Worm (Caenorhabditis elegans) whole organism, young adult: ENCODE data around the gene R03H10.7.

Experiments
- F10E7.11 ChIP-seq: sonication (generic microtip); optimal IDR thresholded peaks from 2 replicates; lab custom pipeline; 2017; ENCODE audit warnings: mild to moderate bottlenecking, missing genetic modification characterization, moderate library complexity, missing compliant biosample characterization
- F52B5.7 ChIP-seq: sonication (generic microtip); optimal IDR thresholded peaks from 2 replicates; lab custom pipeline; 2016; ENCODE audit warnings: mild to moderate bottlenecking, missing genetic modification characterization, missing compliant biosample characterization
- Y95B8A.8 ChIP-seq: fragments of 200-800 bp; sonication (Bioruptor generic); IDR thresholded peaks from 2 replicates; pipeline ENCODE4 v1.3.6; 2022; ENCODE audit warnings: missing genetic modification reagents, missing genetic modification characterization, missing compliant biosample characterization
- ama-1 ChIP-seq, 3 experiments: fragments of 150-350 bp in 1 of 3; sonication (generic microtip) in 2 of 3; optimal IDR thresholded peaks; 2 replicates each; lab custom pipeline; 2014 to 2018; ENCODE audit warnings: missing biosample characterization in 2 of 3, missing genetic modification characterization in 2 of 3, missing genetic modification reagents in 2 of 3
- egl-44 ChIP-seq: fragments of 200-800 bp; sonication (Bioruptor generic); IDR thresholded peaks from 2 replicates; pipeline ENCODE4 v1.3.6; 2022; ENCODE audit warnings: missing genetic modification reagents, missing genetic modification characterization, missing compliant biosample characterization
- lin-35 ChIP-seq, 3 experiments: fragments of 150-350 bp in 2 of 3; sonication (generic microtip) in 1 of 3; optimal IDR thresholded peaks; 2 replicates each; lab custom pipeline; 2014 to 2018; ENCODE audit warnings: missing biosample characterization in 3 of 3, missing genetic modification characterization in 3 of 3, missing genetic modification reagents in 3 of 3
- lir-1 ChIP-seq: fragments of 200-800 bp; sonication (Bioruptor generic); conservative IDR thresholded peaks from 2 replicates; pipeline ENCODE4 v1.3.6; 2022; ENCODE audit warnings: missing genetic modification reagents, missing genetic modification characterization, missing compliant biosample characterization
- lsl-1 ChIP-seq: fragments of 200-800 bp; sonication (Bioruptor generic); optimal IDR thresholded peaks from 2 replicates; lab custom pipeline; 2018; ENCODE audit warnings: mild to moderate bottlenecking, missing genetic modification characterization, moderate library complexity, missing compliant biosample characterization
- mcd-1 ChIP-seq: fragments of 200-800 bp; sonication (Bioruptor generic); IDR thresholded peaks from 2 replicates; pipeline ENCODE4 v1.3.6; 2022; ENCODE audit warnings: missing genetic modification reagents, missing genetic modification characterization, missing compliant biosample characterization
- snpc-4 ChIP-seq, 5 experiments: fragments of 150-350 bp in 1 of 5; sonication (generic microtip) in 4 of 5; optimal IDR thresholded peaks; 2 replicates each; lab custom pipeline; 2014 to 2018; ENCODE audit warnings: missing genetic modification characterization in 5 of 5, missing biosample characterization in 3 of 5, antibody characterized with exemption in 2 of 5, mild to moderate bottlenecking in 2 of 5, missing compliant biosample characterization in 2 of 5, missing genotype in 2 of 5, moderate library complexity in 2 of 5, missing genetic modification reagents in 1 of 5

DNA sequence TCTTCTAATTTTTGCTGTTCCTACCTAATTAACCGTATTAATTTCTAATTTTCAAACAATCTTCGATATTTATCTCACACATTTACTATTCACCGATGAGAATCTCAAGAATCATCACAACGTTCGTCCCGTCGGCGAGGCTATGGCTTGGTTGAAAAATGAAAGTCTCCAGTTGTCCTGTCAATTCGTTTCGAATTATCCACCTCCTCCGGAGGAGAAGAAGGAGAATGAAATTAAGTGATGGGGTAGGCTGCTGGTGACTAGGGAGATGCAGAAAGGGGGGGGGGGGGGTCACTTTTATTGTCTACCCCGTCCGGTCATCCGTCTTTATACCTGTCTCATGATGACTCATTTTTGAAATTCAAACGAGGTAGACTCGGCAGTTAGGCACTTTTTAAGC is 25.9 kb downstream of the R03H10.7 start:
- TF ChIP-seq snpc-4 (GFP tag; optimal IDR thresholded peaks at IDR 0.05; lab: Kevin White, UChicago): no peak
- TF ChIP-seq snpc-4 (tag; optimal IDR thresholded peaks at IDR 0.05; lab: Kevin White, UChicago): no peak
- TF ChIP-seq F10E7.11 (tag; lab: Kevin White, UChicago): no peak
- no peak for TF ChIP-seq lsl-1
- TF ChIP-seq lir-1 (GFP tag; lab: Robert Waterston, UW): no peak
- no peak for TF ChIP-seq F52B5.7 (tag; lab: Kevin White, UChicago)
- no peak for TF ChIP-seq Y95B8A.8 (GFP tag; lab: Robert Waterston, UW)
- no peak for TF ChIP-seq lin-35 (GFP tag; optimal IDR thresholded peaks at IDR 0.05; lab: Kevin White, UChicago)
- TF ChIP-seq mcd-1 (GFP tag; lab: Robert Waterston, UW): no peak
- TF ChIP-seq egl-44: no peak
- TF ChIP-seq ama-1 (optimal IDR thresholded peaks at IDR 0.05; lab: Kevin White, UChicago): no peak
- TF ChIP-seq ama-1 (GFP tag; optimal IDR thresholded peaks at IDR 0.05; lab: Kevin White, UChicago): no peak
